Worm (Caenorhabditis elegans) whole organism, L4/young adult: Measurements from ENCODE around the gene grd-14.

Experiments
- W03F9.2 ChIP-seq: fragments of 150-350 bp; optimal IDR thresholded peaks from 2 replicates; lab custom pipeline; 2014; ENCODE audit warnings: missing biosample characterization, missing genetic modification characterization
- dao-5 ChIP-seq: sonication (generic microtip); optimal IDR thresholded peaks from 2 replicates; lab custom pipeline; 2016; ENCODE audit warnings: missing genotype, missing genetic modification characterization, moderate library complexity, missing compliant biosample characterization

- no peak for TF ChIP-seq dao-5
- TF ChIP-seq W03F9.2 = no peak
These were observed 40.0 kb upstream of the grd-14 start for ce11 chrX:8459789-8460188.
